Fruit fly (Drosophila melanogaster) whole organism, embryonic: Measurements from ENCODE around the gene CG6739.

ENCODE experiments used
- Asciz ChIP-seq: fragments of 200-800 bp; sonication (Bioruptor generic); optimal IDR thresholded peaks from 2 replicates; lab custom pipeline; 2017; ENCODE audit warnings: missing biosample characterization, mild to moderate bottlenecking, missing genetic modification characterization, missing genetic modification reagents
- CG1024 ChIP-seq: fragments of 200-800 bp; sonication (Bioruptor generic); IDR thresholded peaks from 2 replicates; pipeline ENCODE4 v1.3.6; 2022; ENCODE audit warnings: missing biosample characterization, missing genetic modification characterization
- CG10267 ChIP-seq: fragments of 200-800 bp; sonication (Bioruptor generic); optimal IDR thresholded peaks from 2 replicates; lab custom pipeline; 2018; ENCODE audit warnings: missing biosample characterization, mild to moderate bottlenecking, missing genetic modification characterization, moderate library complexity
- CG10321 ChIP-seq: fragments of 200-800 bp; sonication (Bioruptor generic); IDR thresholded peaks from 2 replicates; pipeline ENCODE4 v1.3.6; 2022; ENCODE audit warnings: missing biosample characterization, missing genetic modification characterization
- CG10654 ChIP-seq: fragments of 200-800 bp; sonication (Bioruptor generic); optimal IDR thresholded peaks from 2 replicates; lab custom pipeline; 2016; ENCODE audit warnings: missing biosample characterization, missing genetic modification characterization
- CG11560 ChIP-seq: fragments of 200-800 bp; sonication (Bioruptor generic); IDR thresholded peaks from 3 replicates; pipeline ENCODE4 v1.3.6; 2022; ENCODE audit warnings: missing biosample characterization, missing genetic modification characterization
- CG12071 ChIP-seq: fragments of 200-800 bp; sonication (Bioruptor generic); optimal IDR thresholded peaks from 3 replicates; lab custom pipeline; 2018; ENCODE audit warnings: missing biosample characterization, mild to moderate bottlenecking, missing genetic modification characterization
- CG12236 ChIP-seq: fragments of 200-800 bp; sonication (Bioruptor generic); optimal IDR thresholded peaks from 2 replicates; lab custom pipeline; 2016; ENCODE audit warnings: missing biosample characterization, missing genetic modification characterization
- CG12659 ChIP-seq: fragments of 200-800 bp; sonication (Bioruptor generic); optimal IDR thresholded peaks from 3 replicates; lab custom pipeline; 2017; ENCODE audit warnings: mild to moderate bottlenecking, missing biosample characterization, missing genetic modification reagents, missing genetic modification characterization
- CG12744 ChIP-seq: fragments of 200-800 bp; sonication (Bioruptor generic); optimal IDR thresholded peaks from 2 replicates; lab custom pipeline; 2016; ENCODE audit warnings: missing biosample characterization, missing genetic modification characterization
- CG13296 ChIP-seq: fragments of 200-800 bp; sonication (Bioruptor generic); optimal IDR thresholded peaks from 3 replicates; lab custom pipeline; 2018; ENCODE audit warnings: missing biosample characterization, mild to moderate bottlenecking, missing genetic modification characterization
- CG14441 ChIP-seq: fragments of 200-800 bp; sonication (Bioruptor generic); IDR thresholded peaks from 2 replicates; pipeline ENCODE4 v1.3.6; 2022; ENCODE audit warnings: missing biosample characterization, missing genetic modification characterization
- CG16815 ChIP-seq: fragments of 200-800 bp; sonication (Bioruptor generic); optimal IDR thresholded peaks from 3 replicates; lab custom pipeline; 2017; ENCODE audit warnings: missing biosample characterization, mild to moderate bottlenecking, missing genetic modification characterization
- CG18599 ChIP-seq: fragments of 200-800 bp; sonication (Bioruptor generic); optimal IDR thresholded peaks from 3 replicates; lab custom pipeline; 2017; ENCODE audit warnings: missing biosample characterization, missing genetic modification characterization, mild to moderate bottlenecking, moderate library complexity, missing genetic modification reagents
- CG2120 ChIP-seq: fragments of 200-800 bp; sonication (Bioruptor generic); optimal IDR thresholded peaks from 3 replicates; lab custom pipeline; 2016; ENCODE audit warnings: missing biosample characterization, missing genetic modification characterization
- CG30020 ChIP-seq: fragments of 200-800 bp; optimal IDR thresholded peaks from 2 replicates; lab custom pipeline; 2019; ENCODE audit warnings: missing biosample characterization, mild to moderate bottlenecking, missing genetic modification characterization, moderate library complexity
- CG32772 ChIP-seq: fragments of 200-800 bp; sonication (Bioruptor generic); IDR thresholded peaks from 2 replicates; pipeline ENCODE4 v1.3.6; 2022; ENCODE audit warnings: missing biosample characterization, missing genetic modification characterization
- CG33557 ChIP-seq: fragments of 200-800 bp; sonication (Bioruptor generic); optimal IDR thresholded peaks from 2 replicates; lab custom pipeline; 2019; ENCODE audit warnings: missing biosample characterization, mild to moderate bottlenecking, missing genetic modification characterization, moderate library complexity
- CG34376 ChIP-seq: fragments of 200-800 bp; sonication (Bioruptor generic); optimal IDR thresholded peaks from 2 replicates; lab custom pipeline; 2018; ENCODE audit warnings: missing biosample characterization, mild to moderate bottlenecking, missing genetic modification characterization
- CG3726 ChIP-seq: fragments of 200-800 bp; sonication (Bioruptor generic); IDR thresholded peaks from 3 replicates; pipeline ENCODE4, ENCODE4 v1.3.6; 2022; ENCODE audit warnings: missing biosample characterization, missing genetic modification characterization
- CG3995 ChIP-seq: fragments of 200-800 bp; sonication (Bioruptor generic); optimal IDR thresholded peaks from 3 replicates; lab custom pipeline; 2016; ENCODE audit warnings: missing biosample characterization, missing genetic modification characterization
- CG6765 ChIP-seq: fragments of 200-800 bp; sonication (Bioruptor generic); optimal IDR thresholded peaks from 3 replicates; lab custom pipeline; 2017; ENCODE audit warnings: missing biosample characterization, mild to moderate bottlenecking, missing genetic modification characterization
- CG7786 ChIP-seq: fragments of 200-800 bp; sonication (Bioruptor generic); optimal IDR thresholded peaks from 2 replicates; lab custom pipeline; 2016; ENCODE audit warnings: missing biosample characterization, missing genetic modification characterization
- CG8924 ChIP-seq: fragments of 200-800 bp; optimal IDR thresholded peaks from 3 replicates; lab custom pipeline; 2019; ENCODE audit warnings: missing biosample characterization, mild to moderate bottlenecking, missing genetic modification characterization, moderate library complexity
- D19B ChIP-seq: fragments of 200-800 bp; sonication (Bioruptor generic); optimal IDR thresholded peaks from 2 replicates; lab custom pipeline; 2017; ENCODE audit warnings: missing biosample characterization, mild to moderate bottlenecking, missing genetic modification characterization
- Dek ChIP-seq: fragments of 200-800 bp; sonication (Bioruptor generic); optimal IDR thresholded peaks from 3 replicates; lab custom pipeline; 2019; ENCODE audit warnings: missing biosample characterization, mild to moderate bottlenecking, missing genetic modification characterization, moderate library complexity
- H2.0 ChIP-seq: fragments of 200-800 bp; sonication (Bioruptor generic); IDR thresholded peaks from 2 replicates; pipeline ENCODE4 v1.3.6; 2022; ENCODE audit warnings: missing biosample characterization, missing genetic modification characterization
- HLH4C ChIP-seq: fragments of 200-800 bp; sonication (Bioruptor generic); IDR thresholded peaks from 3 replicates; pipeline ENCODE4 v1.3.6; 2022; ENCODE audit warnings: missing biosample characterization, missing genetic modification characterization; ENCODE audit not compliant: partially characterized antibody
- Hr78 ChIP-seq, 2 experiments: fragments of 200-800 bp in 1 of 2; fragments of >200 bp in 1 of 2; sonication (Bioruptor generic) in 1 of 2; optimal IDR thresholded peaks; 2 replicates each; lab custom pipeline; 2017 to 2019; ENCODE audit warnings: missing biosample characterization in 2 of 2, missing genetic modification characterization in 2 of 2, mild to moderate bottlenecking in 1 of 2, moderate library complexity in 1 of 2
- NC2α ChIP-seq: fragments of 200-800 bp; sonication (Bioruptor generic); optimal IDR thresholded peaks from 2 replicates; lab custom pipeline; 2016; ENCODE audit warnings: missing biosample characterization, missing genetic modification characterization
- NfI ChIP-seq: fragments of 200-800 bp; sonication (Bioruptor generic); optimal IDR thresholded peaks from 3 replicates; lab custom pipeline; 2018; ENCODE audit warnings: missing biosample characterization, mild to moderate bottlenecking, missing genetic modification characterization, moderate library complexity
- Pdp1 ChIP-seq, 2 experiments: fragments of 200-800 bp; sonication (Bioruptor generic); optimal IDR thresholded peaks; 3 replicates each; lab custom pipeline; 2016; ENCODE audit warnings: missing biosample characterization in 2 of 2, missing genetic modification characterization in 2 of 2, mild to moderate bottlenecking in 1 of 2, moderate library complexity in 1 of 2
- Rx ChIP-seq: fragments of 200-800 bp; sonication (Bioruptor generic); IDR thresholded peaks from 2 replicates; pipeline ENCODE4 v1.3.6; 2022; ENCODE audit warnings: missing biosample characterization, missing genetic modification characterization
- Side ChIP-seq: fragments of 200-800 bp; sonication (Bioruptor generic); optimal IDR thresholded peaks from 2 replicates; lab custom pipeline; 2016; ENCODE audit warnings: missing biosample characterization, missing genetic modification characterization
- Sin3A ChIP-seq: fragments of >200 bp; optimal IDR thresholded peaks from 2 replicates; lab custom pipeline; 2018
- chif ChIP-seq, 2 experiments: fragments of 200-800 bp; sonication (Bioruptor generic); optimal IDR thresholded peaks; 3 replicates each; lab custom pipeline; 2016; ENCODE audit warnings: missing biosample characterization in 2 of 2, missing genetic modification characterization in 2 of 2
- crol ChIP-seq: fragments of 200-800 bp; sonication (Bioruptor generic); IDR thresholded peaks from 2 replicates; pipeline ENCODE4 v1.3.6; 2022; ENCODE audit warnings: missing biosample characterization, missing genetic modification characterization
- eyg ChIP-seq: fragments of 200-800 bp; sonication (Bioruptor generic); optimal IDR thresholded peaks from 3 replicates; lab custom pipeline; 2016; ENCODE audit warnings: missing biosample characterization, missing genetic modification characterization
- fd64A ChIP-seq: fragments of 200-800 bp; sonication (Bioruptor generic); optimal IDR thresholded peaks from 3 replicates; lab custom pipeline; 2018; ENCODE audit warnings: missing biosample characterization, mild to moderate bottlenecking, missing genetic modification characterization
- ham ChIP-seq: fragments of 200-800 bp; sonication (Bioruptor generic); IDR thresholded peaks from 2 replicates; pipeline ENCODE4 v1.3.6; 2022; ENCODE audit warnings: missing biosample characterization, missing genetic modification characterization
- her ChIP-seq: fragments of 200-800 bp; sonication (Bioruptor generic); optimal IDR thresholded peaks from 2 replicates; lab custom pipeline; 2016; ENCODE audit warnings: missing biosample characterization, missing genetic modification characterization
- hth ChIP-seq: fragments of >200 bp; optimal IDR thresholded peaks from 2 replicates; lab custom pipeline; 2017; ENCODE audit warnings: inconsistent platforms
- insv ChIP-seq, 2 experiments: fragments of 200-800 bp; sonication (Bioruptor generic); optimal IDR thresholded peaks; 3 replicates each; lab custom pipeline; 2016 to 2018; ENCODE audit warnings: missing biosample characterization in 2 of 2, missing genetic modification characterization in 2 of 2
- inv ChIP-seq: fragments of 200-800 bp; sonication (Bioruptor generic); IDR thresholded peaks from 2 replicates; pipeline ENCODE4 v1.3.6; 2022; ENCODE audit warnings: missing biosample characterization, missing genetic modification characterization; ENCODE audit not compliant: partially characterized antibody
- luna ChIP-seq: fragments of 200-800 bp; sonication (Bioruptor generic); optimal IDR thresholded peaks from 2 replicates; lab custom pipeline; 2016; ENCODE audit warnings: missing biosample characterization, missing genetic modification characterization
- scrt ChIP-seq: fragments of 200-800 bp; sonication (Bioruptor generic); optimal IDR thresholded peaks from 2 replicates; lab custom pipeline; 2018; ENCODE audit warnings: missing biosample characterization, mild to moderate bottlenecking, missing genetic modification characterization, moderate library complexity
- sens ChIP-seq: fragments of 200-800 bp; sonication (Bioruptor generic); peaks from one replicate; lab custom pipeline; 2016; ENCODE audit warnings: missing biosample characterization, missing genetic modification characterization
- shn ChIP-seq: fragments of 200-800 bp; sonication (Bioruptor generic); optimal IDR thresholded peaks from 3 replicates; lab custom pipeline; 2016; ENCODE audit warnings: missing biosample characterization, missing genetic modification characterization
- sug ChIP-seq: fragments of 200-800 bp; optimal IDR thresholded peaks from 2 replicates; lab custom pipeline; 2019; ENCODE audit warnings: missing biosample characterization, mild to moderate bottlenecking, missing genetic modification characterization, moderate library complexity
- ttk ChIP-seq: fragments of 200-800 bp; sonication (Bioruptor generic); IDR thresholded peaks from 2 replicates; pipeline ENCODE4 v2.1.2; 2022; ENCODE audit warnings: missing biosample characterization, missing genetic modification characterization

Gene CG6739

dm6 chr2L:7571667-7572502, 36.3 kb upstream of the CG6739 start (continued):
- TF ChIP-seq CG30020 (tag; lab: Kevin White, UChicago) (no peak), her (no peak), Pdp1 (GFP tag; optimal IDR thresholded peaks at IDR 0.05; lab: Kevin White, UChicago) (peak in 1 of 2 experiments; percentile 60), CG8924 (tag; lab: Kevin White, UChicago) (no peak), CG6765 (GFP tag; lab: Kevin White, UChicago) (peak; percentile 26), CG12236 (GFP tag; lab: Kevin White, UChicago) (peak; percentile 12), CG1024 (no peak), CG11560 (tag; lab: Robert Waterston, UW) (no peak), CG18599 (GFP tag; lab: Kevin White, UChicago) (peak; percentile 32), scrt (GFP tag; lab: Kevin White, UChicago) (peak; percentile 21), CG12744 (GFP tag; lab: Kevin White, UChicago) (no peak), CG10321 (GFP tag; lab: Robert Waterston, UW) (0 out of 2 replicates have a peak, but pooled peaks have one; percentile 5), CG2120 (GFP tag; lab: Kevin White, UChicago) (no peak), sens (GFP tag; lab: Kevin White, UChicago) (peak; percentile 82), chif (GFP tag; optimal IDR thresholded peaks at IDR 0.05; lab: Kevin White, UChicago) (no peak), CG7786 (no peak), CG33557 (GFP tag; lab: Kevin White, UChicago) (no peak), shn (GFP tag; lab: Kevin White, UChicago) (no peak), Dek (tag; lab: Kevin White, UChicago) (no peak), CG14441 (GFP tag; lab: Robert Waterston, UW) (no peak; the same call in 1 of the 2 replicates), fd64A (GFP tag; lab: Kevin White, UChicago) (peak; percentile 27), CG32772 (GFP tag; lab: Robert Waterston, UW) (no peak), insv (GFP tag; optimal IDR thresholded peaks at IDR 0.05; lab: Kevin White, UChicago) (no peak), crol (no peak), CG10654 (GFP tag; lab: Kevin White, UChicago) (no peak), HLH4C (GFP tag; lab: Robert Waterston, UW) (no peak), luna (GFP tag; lab: Kevin White, UChicago) (no peak), NfI (GFP tag; lab: Kevin White, UChicago) (no peak), CG10267 (tag; lab: Kevin White, UChicago) (no peak), Sin3A (lab: Kevin White, UChicago) (no peak), ham (no peak), CG16815 (GFP tag; lab: Kevin White, UChicago) (no peak), hth (lab: Kevin White, UChicago) (no peak), CG12071 (GFP tag; lab: Kevin White, UChicago) (peak; percentile 11), CG12659 (GFP tag; lab: Kevin White, UChicago) (no peak), ttk (no peak), Hr78 (GFP tag; optimal IDR thresholded peaks at IDR 0.05; lab: Kevin White, UChicago) (no peak), CG3726 (GFP tag; lab: Robert Waterston, UW) (no peak), Rx (no peak), CG13296 (GFP tag; lab: Kevin White, UChicago) (peak; percentile 19), CG34376 (GFP tag; lab: Kevin White, UChicago) (no peak), sug (tag; lab: Kevin White, UChicago) (peak; percentile 39), eyg (no peak), CG3995 (GFP tag; lab: Kevin White, UChicago) (no peak), Side (no peak), Asciz (peak; percentile 26), D19B (GFP tag; lab: Kevin White, UChicago) (no peak), NC2α (GFP tag; lab: Kevin White, UChicago) (no peak), inv (GFP tag; lab: Robert Waterston, UW) (no peak), H2.0 (GFP tag; lab: Robert Waterston, UW) (no peak)
